Fruit fly (Drosophila melanogaster): ENCODE measurements around the gene CG9150.

dm6 chr2L:6068544-6069251, at the start of gene CG9150, which contains the start of gene Pfdn1:
- TF ChIP-seq CG6854 (GFP tag; optimal IDR thresholded peaks at IDR 0.05) (no peak), Eip75B (GFP tag; optimal IDR thresholded peaks at IDR 0.05) (no peak), CG6808 (GFP tag; optimal IDR thresholded peaks at IDR 0.05) (no peak), CG6163 (GFP tag; IDR thresholded peaks at IDR 0.05) (no peak; the same call in 2 of the 3 replicates)

Measured in whole organism, prepupa.